Worm (Caenorhabditis elegans): ENCODE measurements around the gene nhr-164.

ce11 chrV:15225650-15226049, 9.9 kb downstream of the nhr-164 start, which contains the start of gene srw-14:
- TF ChIP-seq lsy-27 (tag; optimal IDR thresholded peaks at IDR 0.05; ENCODE audit: borderline replicate concordance, insufficient read depth) (no peak), mcd-1 (GFP tag; IDR thresholded peaks at IDR 0.05) (no peak), unc-130 (GFP tag; optimal IDR thresholded peaks at IDR 0.05) (no peak), ama-1 (optimal IDR thresholded peaks at IDR 0.05) (no peak), ama-1 (GFP tag; optimal IDR thresholded peaks at IDR 0.05) (no peak), B0035.1 (tag; optimal IDR thresholded peaks at IDR 0.05) (no peak)

Measured in whole organism, young adult.